Worm (Caenorhabditis elegans) whole organism, L3 larva: ENCODE measurements around the gene gst-24.

Experiments used
- aly-2 ChIP-seq: fragments of 150-350 bp; optimal IDR thresholded peaks from 2 replicates; lab custom pipeline; 2014; ENCODE audit warnings: missing biosample characterization, missing genetic modification characterization
- ama-1 ChIP-seq: fragments of 150-350 bp; optimal IDR thresholded peaks from 2 replicates; lab custom pipeline; 2018
- ceh-16 ChIP-seq: sonication (generic microtip); optimal IDR thresholded peaks from 2 replicates; lab custom pipeline; 2017; ENCODE audit warnings: missing biosample characterization, missing genetic modification characterization
- ceh-82 ChIP-seq: fragments of 150-350 bp; optimal IDR thresholded peaks from 2 replicates; lab custom pipeline; 2014; ENCODE audit warnings: missing biosample characterization, missing genetic modification characterization
- jun-1 ChIP-seq: fragments of 150-350 bp; optimal IDR thresholded peaks from 2 replicates; lab custom pipeline; 2014; ENCODE audit warnings: missing biosample characterization, missing genetic modification reagents, missing genetic modification characterization
- nhr-237 ChIP-seq: fragments of 150-350 bp; optimal IDR thresholded peaks from 2 replicates; lab custom pipeline; 2014; ENCODE audit warnings: missing biosample characterization, missing genetic modification characterization
- pqm-1 ChIP-seq: fragments of 150-350 bp; optimal IDR thresholded peaks from 2 replicates; lab custom pipeline; 2017; ENCODE audit warnings: missing biosample characterization, missing genetic modification characterization, inconsistent platforms
- tbx-2 ChIP-seq: sonication (generic microtip); optimal IDR thresholded peaks from 2 replicates; lab custom pipeline; 2016; ENCODE audit warnings: mild to moderate bottlenecking, missing genetic modification characterization, missing compliant biosample characterization
- unc-39 ChIP-seq: sonication (generic microtip); optimal IDR thresholded peaks from 4 replicates; lab custom pipeline; 2017; ENCODE audit warnings: missing biosample characterization, missing genetic modification characterization
- unc-62 ChIP-seq: fragments of 150-350 bp; sonication (generic microtip); optimal IDR thresholded peaks from 4 replicates; lab custom pipeline; 2014; ENCODE audit warnings: missing biosample characterization, missing genetic modification reagents, missing genetic modification characterization

DNA sequence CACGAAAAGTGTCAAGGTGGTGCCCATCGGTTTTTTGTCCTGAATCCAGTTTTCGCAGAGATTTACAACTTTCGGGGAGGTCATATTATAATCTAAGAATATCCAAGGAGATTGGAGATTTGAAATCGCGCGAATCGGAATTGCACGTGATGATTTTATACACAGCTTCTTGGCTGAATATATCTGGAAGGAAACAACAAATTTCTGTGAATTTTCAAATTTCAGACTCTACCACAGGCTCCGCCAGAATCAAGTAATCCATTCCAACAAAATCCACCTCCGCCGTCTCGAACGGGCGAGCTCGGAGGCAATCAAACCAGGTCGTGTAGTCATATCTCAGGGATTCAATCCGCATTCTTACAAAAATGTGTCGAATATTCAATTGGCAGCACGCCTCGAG is 15.9 kb downstream of the gst-24 start:
- TF ChIP-seq jun-1 (tag; lab: Kevin White, UChicago) (no peak), tbx-2 (tag; lab: Kevin White, UChicago) (no peak), ceh-82 (tag; lab: Kevin White, UChicago) (no peak), unc-39 (tag; lab: Kevin White, UChicago) (no peak), pqm-1 (tag; lab: Kevin White, UChicago) (no peak), ceh-16 (tag; lab: Kevin White, UChicago) (no peak), aly-2 (tag; lab: Kevin White, UChicago) (no peak), unc-62 (no peak), ama-1 (lab: Kevin White, UChicago) (no peak), nhr-237 (tag; lab: Kevin White, UChicago) (no peak)
